Fruit fly (Drosophila melanogaster): ENCODE data around the gene CG15892.
A peak's percentile ranks its signal among the peaks of the same experiment; 100 is the strongest.

The CG15892 gene

DNA sequence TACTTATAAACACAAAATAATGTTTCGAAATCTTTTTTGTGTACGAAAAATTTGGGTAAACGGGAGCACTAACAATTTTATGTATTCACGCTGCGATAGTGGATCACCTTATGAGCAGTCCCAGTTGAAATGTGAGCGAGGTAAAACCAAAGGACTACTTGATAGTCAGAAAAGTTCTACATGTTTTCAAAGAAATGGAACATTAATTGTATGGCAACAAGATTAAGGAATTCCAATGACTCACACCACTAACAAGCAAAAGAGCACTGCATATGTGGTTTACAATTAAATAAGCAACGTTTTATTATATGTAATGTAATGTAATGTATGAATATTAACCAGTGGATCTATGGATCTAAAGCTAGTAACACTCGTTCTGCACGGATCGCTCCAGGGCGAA, at the start of gene CG15892:
Gene CG15892, minus strand, starts transcription at position 101 of the 400 bp plus-strand sequence.
- TF ChIP-seq spab (GFP tag; optimal IDR thresholded peaks at IDR 0.05) (no peak), cyc (GFP tag; optimal IDR thresholded peaks at IDR 0.05) (no peak), CG15336 (GFP tag; IDR thresholded peaks at IDR 0.05) (no peak), OdsH (GFP tag; optimal IDR thresholded peaks at IDR 0.05) (no peak), CG10631 (GFP tag; optimal IDR thresholded peaks at IDR 0.05) (no peak), Ets96B (tag; optimal IDR thresholded peaks at IDR 0.05) (no peak), Sox14 (GFP tag; optimal IDR thresholded peaks at IDR 0.05) (no peak), dac (GFP tag; optimal IDR thresholded peaks at IDR 0.05) (no peak), Eip78C (GFP tag) (no peak), Smox (GFP tag; optimal IDR thresholded peaks at IDR 0.05) (no peak), CG1621 (tag; optimal IDR thresholded peaks at IDR 0.05) (no peak), Met (GFP tag; optimal IDR thresholded peaks at IDR 0.05) (no peak), dsx (GFP tag; optimal IDR thresholded peaks at IDR 0.05; ENCODE audit: poor library complexity, severe bottlenecking) (no peak), CG6163 (GFP tag; IDR thresholded peaks at IDR 0.05) (no peak), lz (GFP tag; optimal IDR thresholded peaks at IDR 0.05) (no peak), CG8119 (GFP tag; IDR thresholded peaks at IDR 0.05) (no peak)

DNA sequence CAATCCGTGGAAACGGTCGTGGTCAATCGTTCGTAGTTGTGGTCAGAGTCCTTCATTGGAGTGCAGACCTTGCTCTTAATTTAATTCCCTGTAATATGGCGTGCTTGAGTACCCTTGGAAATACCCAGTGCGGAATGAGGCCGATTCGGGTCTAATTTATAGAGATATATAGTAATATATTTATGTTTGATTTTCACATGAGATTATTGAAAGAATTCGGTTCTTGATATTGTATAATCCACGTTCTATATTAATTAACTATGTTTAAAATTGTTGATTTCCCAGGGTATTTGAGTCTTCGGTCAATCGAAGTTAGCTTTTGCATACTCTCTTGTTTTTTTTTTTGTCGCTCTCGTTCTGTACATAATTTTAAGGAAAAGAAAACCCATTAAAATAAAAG, 49.2 kb upstream of the CG15892 start:
- TF ChIP-seq CG11294 (GFP tag; IDR thresholded peaks at IDR 0.05): no peak
- TF ChIP-seq CG15336 (GFP tag; IDR thresholded peaks at IDR 0.05): peak; percentile 20; the same call in 1 of the 2 replicates
- TF ChIP-seq CG34406 (GFP tag; optimal IDR thresholded peaks at IDR 0.05): peak; percentile 19
- TF ChIP-seq lz (GFP tag; optimal IDR thresholded peaks at IDR 0.05): peak; percentile 13
- TF ChIP-seq Sox102F (GFP tag; optimal IDR thresholded peaks at IDR 0.05): peak; percentile 33
- TF ChIP-seq CG16779 (tag; optimal IDR thresholded peaks at IDR 0.05): no peak
- no peak for TF ChIP-seq Eip75B (GFP tag; optimal IDR thresholded peaks at IDR 0.05)
- TF ChIP-seq vri (GFP tag; optimal IDR thresholded peaks at IDR 0.05): peak; percentile 14
- peak; percentile 37 for TF ChIP-seq achi (GFP tag; optimal IDR thresholded peaks at IDR 0.05)
- peak; percentile 1 for TF ChIP-seq CG3032 (tag; optimal IDR thresholded peaks at IDR 0.05)
- peak; percentile 13 for TF ChIP-seq Hr39 (GFP tag; optimal IDR thresholded peaks at IDR 0.05)
- peak; percentile 53 for TF ChIP-seq Met (GFP tag; optimal IDR thresholded peaks at IDR 0.05)
- TF ChIP-seq CG10669 (GFP tag; optimal IDR thresholded peaks at IDR 0.05): peak; percentile 39
- TF ChIP-seq CG31627 (GFP tag; optimal IDR thresholded peaks at IDR 0.05): peak; percentile 2
- no peak for TF ChIP-seq CG1621 (tag; optimal IDR thresholded peaks at IDR 0.05)
- TF ChIP-seq net (GFP tag; optimal IDR thresholded peaks at IDR 0.05): no peak
- peak; percentile 46 for TF ChIP-seq esn (GFP tag; optimal IDR thresholded peaks at IDR 0.05)
- peak; percentile 50 for TF ChIP-seq Smox (GFP tag; optimal IDR thresholded peaks at IDR 0.05)
- TF ChIP-seq Eip93F (GFP tag; optimal IDR thresholded peaks at IDR 0.05): no peak
- TF ChIP-seq CG32006 (GFP tag; optimal IDR thresholded peaks at IDR 0.05): peak; percentile 40
- peak; percentile 55 for TF ChIP-seq topi (GFP tag; optimal IDR thresholded peaks at IDR 0.05)
- peak; percentile 81 for TF ChIP-seq Eip78C (GFP tag)
- 0 out of 3 replicates have a peak, but pooled peaks have one; percentile 27 for TF ChIP-seq CG8119 (GFP tag; IDR thresholded peaks at IDR 0.05)
- 0 out of 3 replicates have a peak, but pooled peaks have one; percentile 14 for TF ChIP-seq eg (GFP tag; IDR thresholded peaks at IDR 0.05)
- peak; percentile 28 for TF ChIP-seq CG8632 (GFP tag; optimal IDR thresholded peaks at IDR 0.05)
- no peak for TF ChIP-seq CG9139 (GFP tag; optimal IDR thresholded peaks at IDR 0.05)
- peak; percentile 32; the same call in 1 of the 3 replicates for TF ChIP-seq CG6163 (GFP tag; IDR thresholded peaks at IDR 0.05)
- peak; percentile 16 for TF ChIP-seq cyc (GFP tag; optimal IDR thresholded peaks at IDR 0.05)
- no peak for TF ChIP-seq Gug (GFP tag; IDR thresholded peaks at IDR 0.05)
- peak; percentile 8 for TF ChIP-seq spab (GFP tag; optimal IDR thresholded peaks at IDR 0.05)
- peak; percentile 27 for TF ChIP-seq CG6792 (GFP tag; optimal IDR thresholded peaks at IDR 0.05)
- TF ChIP-seq svp (GFP tag): no peak
- peak; percentile 33 for TF ChIP-seq pdm3 (GFP tag; optimal IDR thresholded peaks at IDR 0.05)
- TF ChIP-seq OdsH (GFP tag; optimal IDR thresholded peaks at IDR 0.05): peak; percentile 50
- TF ChIP-seq salr (GFP tag; optimal IDR thresholded peaks at IDR 0.05): no peak
- no peak for TF ChIP-seq dsx (GFP tag; optimal IDR thresholded peaks at IDR 0.05; ENCODE audit: poor library complexity, severe bottlenecking)
- TF ChIP-seq CG3919 (GFP tag; optimal IDR thresholded peaks at IDR 0.05): peak; percentile 26
- TF ChIP-seq Ets96B (tag; optimal IDR thresholded peaks at IDR 0.05): peak; percentile 20
- no peak for TF ChIP-seq dac (GFP tag; optimal IDR thresholded peaks at IDR 0.05)
- TF ChIP-seq acj6 (GFP tag; optimal IDR thresholded peaks at IDR 0.05): peak; percentile 50
- TF ChIP-seq CG10631 (GFP tag; optimal IDR thresholded peaks at IDR 0.05): peak; percentile 43
